Worm (Caenorhabditis elegans) whole organism, late embryonic: ENCODE measurements around the gene pqn-2.

ENCODE experiments used
- T23F11.4 ChIP-seq: fragments of 200-800 bp; sonication (Bioruptor generic); optimal IDR thresholded peaks from 2 replicates; lab custom pipeline; 2018; ENCODE audit warnings: mild to moderate bottlenecking, missing genetic modification characterization, missing compliant biosample characterization
- ama-1 ChIP-seq: fragments of 150-350 bp; optimal IDR thresholded peaks from 2 replicates; lab custom pipeline; 2014
- ceh-2 ChIP-seq: sonication (generic microtip); optimal IDR thresholded peaks from 2 replicates; lab custom pipeline; 2016; ENCODE audit warnings: missing genotype, missing genetic modification characterization, missing compliant biosample characterization
- ceh-9 ChIP-seq: sonication (generic microtip); optimal IDR thresholded peaks from 2 replicates; lab custom pipeline; 2016; ENCODE audit warnings: mild to moderate bottlenecking, missing genetic modification characterization, inconsistent platforms, missing compliant biosample characterization
- dve-1 ChIP-seq: sonication (generic microtip); optimal IDR thresholded peaks from 2 replicates; lab custom pipeline; 2017; ENCODE audit warnings: antibody characterized with exemption, mild to moderate bottlenecking, missing genetic modification characterization, missing compliant biosample characterization
- elt-2 ChIP-seq: sonication (generic microtip); optimal IDR thresholded peaks from 2 replicates; lab custom pipeline; 2016; ENCODE audit warnings: missing genetic modification reagents, missing genetic modification characterization, missing compliant biosample characterization
- fax-1 ChIP-seq: sonication (generic microtip); optimal IDR thresholded peaks from 2 replicates; lab custom pipeline; 2016; ENCODE audit warnings: missing genotype, missing genetic modification characterization, missing compliant biosample characterization
- lim-6 ChIP-seq: sonication (generic microtip); optimal IDR thresholded peaks from 2 replicates; lab custom pipeline; 2016; ENCODE audit warnings: missing genetic modification characterization, missing compliant biosample characterization
- unc-42 ChIP-seq: sonication (generic microtip); optimal IDR thresholded peaks from 2 replicates; lab custom pipeline; 2016; ENCODE audit warnings: missing genotype, missing genetic modification characterization, missing compliant biosample characterization
- unc-86 ChIP-seq: sonication (generic microtip); optimal IDR thresholded peaks from 2 replicates; lab custom pipeline; 2016; ENCODE audit warnings: missing genetic modification characterization, missing compliant biosample characterization

DNA sequence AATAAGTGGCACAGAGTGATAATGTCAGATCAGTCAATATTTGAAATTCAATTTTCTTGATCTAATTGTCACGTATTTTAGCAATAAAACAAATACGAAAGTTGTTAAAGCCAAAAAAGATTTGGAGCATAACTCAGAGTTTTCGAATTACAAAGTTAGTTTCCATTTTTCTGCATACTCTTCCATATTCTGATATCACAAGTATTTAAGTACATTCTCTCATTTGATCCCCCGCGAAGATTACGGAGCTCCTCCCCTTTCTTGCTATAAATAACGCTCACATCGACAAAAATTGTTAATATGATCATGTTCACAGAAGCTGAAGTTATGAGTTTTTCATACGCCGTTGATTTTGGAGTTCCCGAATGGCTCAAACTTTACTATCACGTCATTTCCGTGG is 14.0 kb upstream of the pqn-2 start, which contains the start of gene sri-20:
- TF ChIP-seq unc-86 (tag; lab: Kevin White, UChicago): no peak
- TF ChIP-seq T23F11.4 (GFP tag; lab: Kevin White, UChicago): no peak
- TF ChIP-seq fax-1 (tag; lab: Kevin White, UChicago): no peak
- TF ChIP-seq unc-42: no peak
- TF ChIP-seq ama-1 (lab: Kevin White, UChicago): no peak
- TF ChIP-seq ceh-9 (tag; lab: Kevin White, UChicago): no peak
- TF ChIP-seq dve-1 (tag; lab: Kevin White, UChicago): no peak
- no peak for TF ChIP-seq elt-2 (tag; lab: Kevin White, UChicago)
- no peak for TF ChIP-seq lim-6 (tag; lab: Kevin White, UChicago)
- TF ChIP-seq ceh-2 (tag; lab: Kevin White, UChicago): no peak
